Worm (Caenorhabditis elegans) whole organism, early embryonic: ENCODE data around the gene mboa-3.
A peak's percentile ranks its signal among the peaks of the same experiment; 100 is the strongest.

Experiments
- B0310.2 ChIP-seq: sonication (generic microtip); optimal IDR thresholded peaks from 2 replicates; lab custom pipeline; 2016; ENCODE audit warnings: mild to moderate bottlenecking, missing genetic modification characterization, missing compliant biosample characterization
- F13C5.2 ChIP-seq: sonication (generic microtip); optimal IDR thresholded peaks from 2 replicates; lab custom pipeline; 2017; ENCODE audit warnings: mild to moderate bottlenecking, missing genetic modification characterization, inconsistent platforms, missing compliant biosample characterization
- aly-1 ChIP-seq: sonication (generic microtip); optimal IDR thresholded peaks from 2 replicates; lab custom pipeline; 2016; ENCODE audit warnings: missing genetic modification characterization, missing compliant biosample characterization
- ama-1 ChIP-seq: fragments of 150-350 bp; optimal IDR thresholded peaks from 2 replicates; lab custom pipeline; 2014
- ceh-13 ChIP-seq: fragments of 200-800 bp; sonication (Bioruptor generic); optimal IDR thresholded peaks from 2 replicates; lab custom pipeline; 2018; ENCODE audit warnings: mild to moderate bottlenecking, missing genetic modification characterization, missing compliant biosample characterization
- ceh-36 ChIP-seq: sonication (generic microtip); optimal IDR thresholded peaks from 2 replicates; lab custom pipeline; 2016; ENCODE audit warnings: missing genetic modification characterization, inconsistent platforms, missing compliant biosample characterization
- ets-7 ChIP-seq: sonication (generic microtip); optimal IDR thresholded peaks from 2 replicates; lab custom pipeline; 2016; ENCODE audit warnings: missing genotype, missing genetic modification characterization, missing compliant biosample characterization
- flt-1 ChIP-seq: fragments of 200-800 bp; sonication (Bioruptor generic); IDR thresholded peaks from 2 replicates; pipeline ENCODE4 v1.3.6; 2022; ENCODE audit warnings: missing genetic modification characterization, missing compliant biosample characterization
- hmbx-1 ChIP-seq: sonication (generic microtip); optimal IDR thresholded peaks from 2 replicates; lab custom pipeline; 2016; ENCODE audit warnings: mild to moderate bottlenecking, missing genetic modification characterization, missing compliant biosample characterization
- hmg-4 ChIP-seq: fragments of 200-800 bp; sonication (Bioruptor generic); optimal IDR thresholded peaks from 2 replicates; lab custom pipeline; 2018; ENCODE audit warnings: mild to moderate bottlenecking, missing genetic modification characterization, missing compliant biosample characterization
- hnd-1 ChIP-seq: sonication (generic microtip); optimal IDR thresholded peaks from 2 replicates; lab custom pipeline; 2016; ENCODE audit warnings: missing genetic modification characterization, missing compliant biosample characterization
- pes-1 ChIP-seq: fragments of 200-800 bp; sonication (Bioruptor generic); IDR thresholded peaks from 2 replicates; pipeline ENCODE4 v1.3.6; 2022; ENCODE audit warnings: missing genetic modification reagents, missing genetic modification characterization, missing compliant biosample characterization
- scrt-1 ChIP-seq: fragments of 200-800 bp; sonication (Bioruptor generic); IDR thresholded peaks from 2 replicates; pipeline ENCODE4 v1.3.6; 2022; ENCODE audit warnings: missing genetic modification characterization, missing compliant biosample characterization
- sea-1 ChIP-seq: fragments of 200-800 bp; sonication (Bioruptor generic); conservative IDR thresholded peaks from 2 replicates; pipeline ENCODE4 v1.3.6; 2022; ENCODE audit warnings: missing genetic modification characterization, missing compliant biosample characterization
- tbx-11 ChIP-seq: fragments of 200-800 bp; sonication (Bioruptor generic); IDR thresholded peaks from 2 replicates; pipeline ENCODE4 v1.3.6; 2022; ENCODE audit warnings: missing genetic modification characterization, missing compliant biosample characterization
- tbx-37 ChIP-seq: fragments of 200-800 bp; sonication (Bioruptor generic); conservative IDR thresholded peaks from 2 replicates; pipeline ENCODE4 v1.3.6; 2022; ENCODE audit warnings: missing genetic modification reagents, missing genetic modification characterization, missing compliant biosample characterization
- tra-4 ChIP-seq: sonication (generic microtip); optimal IDR thresholded peaks from 2 replicates; lab custom pipeline; 2017; ENCODE audit warnings: missing genetic modification characterization, missing compliant biosample characterization

Gene mboa-3

ce11 chrX:5509114-5509877, 13.3 kb downstream of the mboa-3 start:
- TF ChIP-seq hmg-4 (GFP tag; lab: Kevin White, UChicago), result peak; percentile 15
- no peak for TF ChIP-seq tra-4 (tag; lab: Kevin White, UChicago)

DNA sequence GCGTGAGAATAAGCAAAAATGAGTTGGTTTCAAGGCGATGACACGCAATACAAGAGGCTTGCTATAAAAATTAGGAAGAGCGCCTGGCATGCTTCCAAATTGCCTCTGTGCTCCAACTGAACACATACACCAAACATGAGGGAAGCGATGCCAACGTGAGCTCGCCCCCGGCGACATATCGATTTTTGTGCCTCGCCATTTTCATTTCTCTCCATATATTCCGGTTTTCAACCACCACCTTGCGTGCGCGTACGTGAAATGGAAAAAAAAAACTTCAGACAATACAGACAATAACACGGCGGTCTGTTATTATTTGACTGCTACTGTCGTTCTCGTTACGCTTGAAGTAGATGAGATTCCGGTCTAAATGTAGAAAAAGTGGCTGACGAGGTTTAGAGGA, 14.7 kb downstream of the mboa-3 start:
- TF ChIP-seq pes-1, result no peak
- no peak for TF ChIP-seq tra-4 (tag; lab: Kevin White, UChicago)
- TF ChIP-seq tbx-37 (GFP tag; lab: Robert Waterston, UW), result no peak
- TF ChIP-seq B0310.2 (tag; lab: Kevin White, UChicago), result no peak

DNA sequence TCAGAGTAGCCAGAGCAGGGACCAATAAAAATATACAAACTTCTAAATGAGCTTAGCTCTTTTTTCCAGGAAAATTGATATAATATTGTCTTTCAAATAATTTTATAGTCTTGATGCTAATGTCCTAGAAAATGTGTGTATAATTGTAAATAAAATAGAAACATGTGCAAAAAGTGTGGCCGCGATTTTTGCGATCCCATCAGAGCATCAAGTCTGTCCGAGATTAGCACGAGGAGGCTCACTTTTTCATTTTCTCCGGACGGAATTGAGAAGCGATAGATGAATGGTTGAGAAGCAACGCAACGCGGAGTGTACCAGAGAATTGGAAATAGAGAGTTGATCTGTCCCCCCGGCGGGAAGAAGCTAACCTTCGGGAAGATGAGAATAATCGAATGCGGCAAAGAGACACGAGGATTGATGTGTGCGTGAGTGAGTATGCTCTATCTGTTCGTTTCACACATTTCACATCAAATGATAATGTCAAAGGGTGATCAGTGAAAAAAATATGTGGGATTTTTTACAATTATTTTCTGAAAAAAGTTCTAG, 16.1 kb downstream of the mboa-3 start:
- TF ChIP-seq flt-1 (GFP tag; lab: Robert Waterston, UW) (no peak), F13C5.2 (no peak), hnd-1 (no peak), B0310.2 (tag; lab: Kevin White, UChicago) (no peak), hmbx-1 (tag; lab: Kevin White, UChicago) (no peak), tra-4 (tag; lab: Kevin White, UChicago) (no peak), hmg-4 (GFP tag; lab: Kevin White, UChicago) (no peak), ets-7 (tag; lab: Kevin White, UChicago) (no peak), pes-1 (no peak), ceh-36 (no peak)

- TF ChIP-seq ama-1 (lab: Kevin White, UChicago) (no peak), ets-7 (tag; lab: Kevin White, UChicago) (no peak), hnd-1 (no peak), tbx-11 (GFP tag; lab: Robert Waterston, UW) (no peak), aly-1 (tag; lab: Kevin White, UChicago) (no peak), B0310.2 (tag; lab: Kevin White, UChicago) (no peak), scrt-1 (GFP tag; lab: Robert Waterston, UW) (no peak), sea-1 (no peak), F13C5.2 (no peak), tra-4 (tag; lab: Kevin White, UChicago) (no peak), hmbx-1 (tag; lab: Kevin White, UChicago) (no peak), tbx-37 (GFP tag; lab: Robert Waterston, UW) (no peak), hmg-4 (GFP tag; lab: Kevin White, UChicago) (no peak), flt-1 (GFP tag; lab: Robert Waterston, UW) (no peak), pes-1 (no peak), ceh-36 (no peak), ceh-13 (no peak)
These were observed 17.5 kb downstream of the mboa-3 start, which contains the start of gene T23F2.2 for ce11 chrX:5505148-5505547. Gene T23F2.2, minus strand, starts transcription at chrX:5505248.

DNA sequence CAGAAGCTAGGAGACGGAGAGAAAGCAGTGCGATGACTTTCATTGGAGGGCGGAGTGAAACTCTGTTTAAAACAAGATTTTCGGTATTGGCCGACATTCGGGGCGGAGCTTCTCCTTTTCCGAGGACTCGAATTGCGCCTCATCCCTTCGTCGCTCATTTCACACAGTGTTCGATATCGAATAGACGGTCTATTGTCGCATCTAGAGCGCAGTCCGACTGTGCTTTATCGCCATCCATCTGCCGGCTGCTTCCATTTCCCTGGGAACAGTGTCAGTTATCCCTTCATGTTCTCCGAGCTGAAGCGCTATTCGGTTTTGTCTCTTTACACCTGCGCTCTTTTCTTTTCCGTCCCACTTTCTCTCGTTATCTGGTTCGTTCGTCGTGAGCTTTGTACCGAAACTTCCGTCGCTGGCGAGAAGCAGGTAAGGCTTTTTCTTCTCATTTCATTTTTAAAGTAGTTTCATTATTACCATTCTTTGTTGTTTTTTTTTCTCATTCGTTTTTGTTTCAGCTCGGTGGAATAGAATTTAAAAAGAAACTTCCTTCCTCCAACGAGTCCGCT, 29.7 kb downstream of the mboa-3 start, which contains the start of the genes bus-8A and bus-8B:
TSS of gene bus-8A (plus strand) at position 96 of the 563 bp plus-strand sequence.
TSS of gene bus-8B (plus strand) at position 513 of the 563 bp plus-strand sequence.
- TF ChIP-seq tbx-11 (GFP tag; lab: Robert Waterston, UW), result no peak
- no peak for TF ChIP-seq hnd-1
- TF ChIP-seq tbx-37 (GFP tag; lab: Robert Waterston, UW), result no peak
- no peak for TF ChIP-seq sea-1
- no peak for TF ChIP-seq hmg-4 (GFP tag; lab: Kevin White, UChicago)
- TF ChIP-seq ama-1 (lab: Kevin White, UChicago), result no peak
- no peak for TF ChIP-seq ceh-13
- no peak for TF ChIP-seq F13C5.2

ce11 chrX:5489538-5489937, 33.1 kb downstream of the mboa-3 start, which contains the start of gene F55D1.1:
Gene F55D1.1, plus strand, starts transcription at chrX:5489838.
- TF ChIP-seq flt-1 (GFP tag; lab: Robert Waterston, UW) (no peak), scrt-1 (GFP tag; lab: Robert Waterston, UW) (no peak), B0310.2 (tag; lab: Kevin White, UChicago) (no peak), tbx-37 (GFP tag; lab: Robert Waterston, UW) (no peak), ets-7 (tag; lab: Kevin White, UChicago) (no peak), pes-1 (no peak), aly-1 (tag; lab: Kevin White, UChicago) (no peak), ceh-13 (no peak), tra-4 (tag; lab: Kevin White, UChicago) (no peak)

- TF ChIP-seq flt-1 (GFP tag; lab: Robert Waterston, UW) (no peak), tra-4 (tag; lab: Kevin White, UChicago) (no peak), aly-1 (tag; lab: Kevin White, UChicago) (no peak), hmg-4 (GFP tag; lab: Kevin White, UChicago) (no peak), ama-1 (lab: Kevin White, UChicago) (no peak), pes-1 (no peak), hnd-1 (no peak), F13C5.2 (no peak), B0310.2 (tag; lab: Kevin White, UChicago) (no peak), ceh-36 (no peak), ets-7 (tag; lab: Kevin White, UChicago) (no peak), tbx-37 (GFP tag; lab: Robert Waterston, UW) (no peak), sea-1 (no peak), tbx-11 (GFP tag; lab: Robert Waterston, UW) (no peak), scrt-1 (GFP tag; lab: Robert Waterston, UW) (no peak), hmbx-1 (tag; lab: Kevin White, UChicago) (no peak), ceh-13 (no peak)
These were observed 33.8 kb downstream of the mboa-3 start for ce11 chrX:5488867-5489266.
